Fruit fly (Drosophila melanogaster): ENCODE measurements around the gene CG7044.

The CG7044 gene

dm6 chr3R:21107907-21108591, 6.5 kb upstream of the CG7044 start, which contains the start of the genes Sec15 and rtet (continued):
- TF ChIP-seq gfzf (GFP tag; optimal IDR thresholded peaks at IDR 0.05) (no peak), Myb (GFP tag; optimal IDR thresholded peaks at IDR 0.05) (peak; percentile 34), toy (GFP tag; IDR thresholded peaks at IDR 0.05) (no peak), D19B (GFP tag; optimal IDR thresholded peaks at IDR 0.05) (no peak), nom (GFP tag; optimal IDR thresholded peaks at IDR 0.05) (peak; percentile 37), CG8478 (optimal IDR thresholded peaks at IDR 0.05) (no peak), CG12659 (GFP tag; optimal IDR thresholded peaks at IDR 0.05) (peak; percentile 70), Xbp1 (GFP tag; optimal IDR thresholded peaks at IDR 0.05) (peak; percentile 69), pum (GFP tag; optimal IDR thresholded peaks at IDR 0.05) (no peak), CG17361 (GFP tag; IDR thresholded peaks at IDR 0.05) (peak; percentile 31; the same call in 1 of the 3 replicates), CG15479 (GFP tag; optimal IDR thresholded peaks at IDR 0.05) (no peak), CG9797 (GFP tag; optimal IDR thresholded peaks at IDR 0.05) (peak; percentile 21), Abd-B (GFP tag; optimal IDR thresholded peaks at IDR 0.05) (peak; percentile 35), cato (GFP tag; optimal IDR thresholded peaks at IDR 0.05; ENCODE audit: borderline replicate concordance) (no peak), bab2 (GFP tag; optimal IDR thresholded peaks at IDR 0.05) (peak; percentile 28), MBD-R2 (GFP tag; IDR thresholded peaks at IDR 0.05) (peak; percentile 78), Opbp (GFP tag; IDR thresholded peaks at IDR 0.05; ENCODE audit: partially characterized antibody) (peak; percentile 42), CG11398 (GFP tag; optimal IDR thresholded peaks at IDR 0.05) (no peak), CG13775 (GFP tag; optimal IDR thresholded peaks at IDR 0.05) (peak; percentile 88), CG15011 (GFP tag; optimal IDR thresholded peaks at IDR 0.05) (no peak), btn (GFP tag; optimal IDR thresholded peaks at IDR 0.05) (no peak), lov (optimal IDR thresholded peaks at IDR 0.05) (no peak), lov (GFP tag; IDR thresholded peaks at IDR 0.05) (peak; percentile 70; the same call in 1 of the 3 replicates), CG15601 (tag; optimal IDR thresholded peaks at IDR 0.05) (peak; percentile 70), Bdp1 (GFP tag; optimal IDR thresholded peaks at IDR 0.05) (peak; percentile 10), CG13894 (tag; optimal IDR thresholded peaks at IDR 0.05) (no peak), CG10959 (GFP tag; IDR thresholded peaks at IDR 0.05) (no peak), ind (GFP tag; optimal IDR thresholded peaks at IDR 0.05) (peak; percentile 57), ash1 (GFP tag; optimal IDR thresholded peaks at IDR 0.05) (no peak), so (GFP tag; IDR thresholded peaks at IDR 0.05) (0 out of 3 replicates have a peak, but pooled peaks have one; percentile 23), CG6791 (GFP tag; IDR thresholded peaks at IDR 0.05; ENCODE audit: partially characterized antibody) (peak; percentile 48; the same call in 1 of the 3 replicates), CG3407 (GFP tag; optimal IDR thresholded peaks at IDR 0.05) (no peak), vnd (GFP tag; IDR thresholded peaks at IDR 0.05; ENCODE audit: partially characterized antibody) (peak; percentile 52; the same call in 2 of the 3 replicates), bsh (GFP tag; optimal IDR thresholded peaks at IDR 0.05) (peak in 1 of 2 experiments; percentile 67), Dbx (GFP tag; IDR thresholded peaks at IDR 0.05) (peak; percentile 61; the same call in 1 of the 3 replicates), CG2875 (GFP tag; optimal IDR thresholded peaks at IDR 0.05) (no peak), rib (GFP tag; IDR thresholded peaks at IDR 0.05) (no peak), CG10462 (GFP tag; optimal IDR thresholded peaks at IDR 0.05) (no peak), sim (GFP tag; IDR thresholded peaks at IDR 0.05) (no peak), zen2 (GFP tag; IDR thresholded peaks at IDR 0.05; ENCODE audit: partially characterized antibody) (peak; percentile 53; the same call in 1 of the 3 replicates), CG9437 (GFP tag; optimal IDR thresholded peaks at IDR 0.05) (peak; percentile 50), schlank (tag; optimal IDR thresholded peaks at IDR 0.05) (no peak), CG15073 (GFP tag; optimal IDR thresholded peaks at IDR 0.05) (no peak), Doc3 (GFP tag; IDR thresholded peaks at IDR 0.05; ENCODE audit: partially characterized antibody) (0 out of 3 replicates have a peak, but pooled peaks have one; percentile 43), CG31388 (GFP tag; optimal IDR thresholded peaks at IDR 0.05) (no peak), Blimp-1 (GFP tag; optimal IDR thresholded peaks at IDR 0.05) (peak; percentile 89), Usf (GFP tag; optimal IDR thresholded peaks at IDR 0.05) (peak; percentile 40), nerfin-2 (GFP tag; IDR thresholded peaks at IDR 0.05; ENCODE audit: partially characterized antibody) (peak; percentile 66), cas (GFP tag; IDR thresholded peaks at IDR 0.05) (no peak)
